Worm (Caenorhabditis elegans) whole organism, L2 larva: Measurements from ENCODE around the gene F29B9.8.

Experiments
- C34F6.9 ChIP-seq: fragments of 150-350 bp; optimal IDR thresholded peaks from 2 replicates; lab custom pipeline; 2014; ENCODE audit warnings: missing biosample characterization, missing genetic modification characterization
- F13H6.1 ChIP-seq: sonication (generic microtip); optimal IDR thresholded peaks from 2 replicates; lab custom pipeline; 2016; ENCODE audit warnings: missing genetic modification characterization, missing compliant biosample characterization
- R02D3.7 ChIP-seq: fragments of 150-350 bp; optimal IDR thresholded peaks from 2 replicates; lab custom pipeline; 2014; ENCODE audit warnings: missing biosample characterization, missing genetic modification characterization
- alr-1 ChIP-seq: fragments of 150-350 bp; optimal IDR thresholded peaks from 2 replicates; lab custom pipeline; 2014; ENCODE audit warnings: missing biosample characterization, missing genetic modification characterization
- aly-2 ChIP-seq: fragments of 150-350 bp; optimal IDR thresholded peaks from 2 replicates; lab custom pipeline; 2014; ENCODE audit warnings: missing biosample characterization, missing genetic modification characterization
- ama-1 ChIP-seq: fragments of 150-350 bp; optimal IDR thresholded peaks from 2 replicates; lab custom pipeline; 2018; ENCODE audit warnings: inconsistent platforms
- blmp-1 ChIP-seq: sonication (generic microtip); optimal IDR thresholded peaks from 2 replicates; lab custom pipeline; 2017; ENCODE audit warnings: missing genetic modification characterization, mild to moderate bottlenecking, missing compliant biosample characterization, antibody characterized with exemption, moderate library complexity; ENCODE audit not compliant: insufficient read depth
- ceh-16 ChIP-seq: fragments of 150-350 bp; optimal IDR thresholded peaks from 2 replicates; lab custom pipeline; 2014; ENCODE audit warnings: missing biosample characterization, missing genetic modification characterization
- ceh-82 ChIP-seq: fragments of 150-350 bp; optimal IDR thresholded peaks from 2 replicates; lab custom pipeline; 2014; ENCODE audit warnings: missing biosample characterization, missing genetic modification characterization
- crh-2 ChIP-seq: sonication (generic microtip); optimal IDR thresholded peaks from 2 replicates; lab custom pipeline; 2017; ENCODE audit warnings: missing biosample characterization, missing genetic modification characterization
- dmd-4 ChIP-seq: sonication (generic microtip); optimal IDR thresholded peaks from 2 replicates; lab custom pipeline; 2017; ENCODE audit warnings: missing biosample characterization, missing genetic modification characterization
- egl-27 ChIP-seq: sonication (generic microtip); optimal IDR thresholded peaks from 3 replicates; lab custom pipeline; 2017; ENCODE audit warnings: missing biosample characterization, missing genetic modification reagents, missing genetic modification characterization
- elt-1 ChIP-seq: fragments of 150-350 bp; optimal IDR thresholded peaks from 2 replicates; lab custom pipeline; 2014; ENCODE audit warnings: missing biosample characterization, missing genetic modification characterization
- elt-3 ChIP-seq: sonication (generic microtip); optimal IDR thresholded peaks from 2 replicates; lab custom pipeline; 2017; ENCODE audit warnings: missing biosample characterization, missing genetic modification characterization
- fos-1 ChIP-seq: fragments of 150-350 bp; optimal IDR thresholded peaks from 2 replicates; lab custom pipeline; 2014; ENCODE audit warnings: missing biosample characterization, missing genetic modification characterization
- gmeb-1 ChIP-seq: fragments of 150-350 bp; optimal IDR thresholded peaks from 2 replicates; lab custom pipeline; 2014; ENCODE audit warnings: missing biosample characterization, missing genetic modification characterization
- lin-11 ChIP-seq: fragments of 150-350 bp; sonication (generic microtip); optimal IDR thresholded peaks from 2 replicates; lab custom pipeline; 2014; ENCODE audit warnings: missing biosample characterization, missing genetic modification characterization, inconsistent platforms, mixed read lengths
- lin-13 ChIP-seq: fragments of 150-350 bp; optimal IDR thresholded peaks from 2 replicates; lab custom pipeline; 2014; ENCODE audit warnings: missing biosample characterization, missing genetic modification reagents, missing genetic modification characterization
- lin-39 ChIP-seq: fragments of 150-350 bp; optimal IDR thresholded peaks from 2 replicates; lab custom pipeline; 2014; ENCODE audit warnings: missing biosample characterization, missing genetic modification reagents, missing genetic modification characterization
- lsy-2 ChIP-seq, 2 experiments: fragments of 150-350 bp in 1 of 2; sonication (generic microtip) in 1 of 2; optimal IDR thresholded peaks; 2 replicates each; lab custom pipeline; 2014 to 2017; ENCODE audit warnings: missing biosample characterization in 2 of 2, missing genetic modification characterization in 2 of 2
- mab-5 ChIP-seq: fragments of 150-350 bp; optimal IDR thresholded peaks from 2 replicates; lab custom pipeline; 2014; ENCODE audit warnings: missing biosample characterization, missing genetic modification characterization
- mbf-1 ChIP-seq: sonication (generic microtip); optimal IDR thresholded peaks from 2 replicates; lab custom pipeline; 2017; ENCODE audit warnings: missing biosample characterization, missing genetic modification characterization
- mdl-1 ChIP-seq, 2 experiments: fragments of 150-350 bp in 1 of 2; sonication (generic microtip) in 1 of 2; optimal IDR thresholded peaks; 2 replicates each; lab custom pipeline; 2017; ENCODE audit warnings: missing biosample characterization in 2 of 2, missing genetic modification characterization in 2 of 2
- nhr-10 ChIP-seq: sonication (generic microtip); optimal IDR thresholded peaks from 2 replicates; lab custom pipeline; 2017; ENCODE audit warnings: missing biosample characterization, missing genetic modification characterization
- nhr-11 ChIP-seq: fragments of 150-350 bp; optimal IDR thresholded peaks from 2 replicates; lab custom pipeline; 2014; ENCODE audit warnings: missing biosample characterization, missing genetic modification characterization
- nhr-12 ChIP-seq: fragments of 150-350 bp; optimal IDR thresholded peaks from 2 replicates; lab custom pipeline; 2014; ENCODE audit warnings: missing biosample characterization, missing genetic modification characterization
- nhr-129 ChIP-seq: fragments of 150-350 bp; optimal IDR thresholded peaks from 2 replicates; lab custom pipeline; 2014; ENCODE audit warnings: missing biosample characterization, missing genetic modification characterization
- nhr-23 ChIP-seq: fragments of 150-350 bp; optimal IDR thresholded peaks from 2 replicates; lab custom pipeline; 2014; ENCODE audit warnings: missing biosample characterization, missing genetic modification reagents, missing genetic modification characterization
- nhr-237 ChIP-seq: fragments of 150-350 bp; optimal IDR thresholded peaks from 2 replicates; lab custom pipeline; 2014; ENCODE audit warnings: missing biosample characterization, missing genetic modification characterization
- nhr-25 ChIP-seq: fragments of 150-350 bp; sonication (generic microtip); optimal IDR thresholded peaks from 3 replicates; lab custom pipeline; 2014; ENCODE audit warnings: missing biosample characterization, missing genetic modification characterization
- nhr-6 ChIP-seq: fragments of 150-350 bp; optimal IDR thresholded peaks from 2 replicates; lab custom pipeline; 2014; ENCODE audit warnings: missing biosample characterization, missing genetic modification characterization
- nhr-77 ChIP-seq: fragments of 150-350 bp; optimal IDR thresholded peaks from 2 replicates; lab custom pipeline; 2014; ENCODE audit warnings: missing biosample characterization, missing genetic modification characterization
- peb-1 ChIP-seq: fragments of 150-350 bp; optimal IDR thresholded peaks from 2 replicates; lab custom pipeline; 2014; ENCODE audit warnings: missing biosample characterization, missing genetic modification characterization
- sem-4 ChIP-seq: fragments of 150-350 bp; optimal IDR thresholded peaks from 2 replicates; lab custom pipeline; 2014; ENCODE audit warnings: missing biosample characterization, missing genetic modification reagents, missing genetic modification characterization
- sma-3 ChIP-seq: sonication (generic microtip); optimal IDR thresholded peaks from 2 replicates; lab custom pipeline; 2016; ENCODE audit warnings: missing genetic modification reagents, missing genetic modification characterization, missing compliant biosample characterization
- sma-9 ChIP-seq, 2 experiments: fragments of 150-350 bp in 1 of 2; sonication (generic microtip) in 1 of 2; optimal IDR thresholded peaks; 2 replicates each; lab custom pipeline; 2014 to 2016; ENCODE audit warnings: missing genetic modification characterization in 2 of 2, mild to moderate bottlenecking in 1 of 2, missing biosample characterization in 1 of 2, missing compliant biosample characterization in 1 of 2, missing genetic modification reagents in 1 of 2, moderate library complexity in 1 of 2
- snpc-4 ChIP-seq: fragments of 150-350 bp; optimal IDR thresholded peaks from 2 replicates; lab custom pipeline; 2014; ENCODE audit warnings: missing biosample characterization, missing genetic modification characterization
- unc-39 ChIP-seq: fragments of 150-350 bp; optimal IDR thresholded peaks from 2 replicates; lab custom pipeline; 2014; ENCODE audit warnings: missing biosample characterization, missing genetic modification characterization
- unc-55 ChIP-seq: fragments of 150-350 bp; sonication (generic microtip); optimal IDR thresholded peaks from 3 replicates; lab custom pipeline; 2014; ENCODE audit warnings: missing biosample characterization, missing genetic modification reagents, missing genetic modification characterization
- unc-62 ChIP-seq: fragments of 150-350 bp; optimal IDR thresholded peaks from 2 replicates; lab custom pipeline; 2014; ENCODE audit warnings: missing biosample characterization, missing genetic modification reagents, missing genetic modification characterization
- zag-1 ChIP-seq: fragments of 150-350 bp; optimal IDR thresholded peaks from 2 replicates; lab custom pipeline; 2014; ENCODE audit warnings: missing biosample characterization, missing genetic modification characterization
- ztf-1 ChIP-seq: fragments of 200-800 bp; sonication (Bioruptor generic); conservative IDR thresholded peaks from 2 replicates; pipeline ENCODE4 v1.3.6; 2022; ENCODE audit warnings: missing genetic modification characterization, missing compliant biosample characterization
- ztf-11 ChIP-seq: sonication (generic microtip); optimal IDR thresholded peaks from 2 replicates; lab custom pipeline; 2017; ENCODE audit warnings: missing biosample characterization, missing genetic modification characterization
- ztf-4 ChIP-seq: fragments of 150-350 bp; optimal IDR thresholded peaks from 2 replicates; lab custom pipeline; 2014; ENCODE audit warnings: missing biosample characterization, missing genetic modification characterization

F29B9.8 gene

ce11 chrIV:4643577-4643976 is 3.9 kb upstream of the F29B9.8 start:
- TF ChIP-seq nhr-10 (tag; lab: Kevin White, UChicago) (no peak), sem-4 (tag; lab: Kevin White, UChicago) (peak; percentile 20), snpc-4 (tag; lab: Kevin White, UChicago) (no peak)

- TF ChIP-seq nhr-12 (tag; lab: Kevin White, UChicago) (no peak), peb-1 (tag; lab: Kevin White, UChicago) (no peak), sma-3 (no peak), alr-1 (tag; lab: Kevin White, UChicago) (no peak), gmeb-1 (no peak), sem-4 (tag; lab: Kevin White, UChicago) (no peak), nhr-6 (tag; lab: Kevin White, UChicago) (no peak)
- TF ChIP-seq, all 48 proteins: peak for 0
Measured at ce11 chrIV:4645243-4645642, 2.2 kb upstream of the F29B9.8 start.

ce11 chrIV:4649460-4649859 is 2.0 kb downstream of the F29B9.8 start, which contains the start of gene F29B9.7:
Gene F29B9.7, plus strand, starts transcription at chrIV:4649760.
- TF ChIP-seq lin-39 (tag; lab: Kevin White, UChicago) (no peak), mdl-1 (tag; optimal IDR thresholded peaks at IDR 0.05; lab: Kevin White, UChicago) (no peak), ceh-16 (tag; lab: Kevin White, UChicago) (no peak), aly-2 (tag; lab: Kevin White, UChicago) (no peak), mbf-1 (tag; lab: Kevin White, UChicago) (no peak), ztf-11 (tag; lab: Kevin White, UChicago) (no peak), unc-39 (tag; lab: Kevin White, UChicago) (no peak), lsy-2 (tag; optimal IDR thresholded peaks at IDR 0.05; lab: Kevin White, UChicago) (no peak), peb-1 (tag; lab: Kevin White, UChicago) (no peak), elt-1 (tag; lab: Kevin White, UChicago) (no peak), alr-1 (tag; lab: Kevin White, UChicago) (no peak), F13H6.1 (no peak)
- TF ChIP-seq, all 48 proteins: peak for 0

DNA sequence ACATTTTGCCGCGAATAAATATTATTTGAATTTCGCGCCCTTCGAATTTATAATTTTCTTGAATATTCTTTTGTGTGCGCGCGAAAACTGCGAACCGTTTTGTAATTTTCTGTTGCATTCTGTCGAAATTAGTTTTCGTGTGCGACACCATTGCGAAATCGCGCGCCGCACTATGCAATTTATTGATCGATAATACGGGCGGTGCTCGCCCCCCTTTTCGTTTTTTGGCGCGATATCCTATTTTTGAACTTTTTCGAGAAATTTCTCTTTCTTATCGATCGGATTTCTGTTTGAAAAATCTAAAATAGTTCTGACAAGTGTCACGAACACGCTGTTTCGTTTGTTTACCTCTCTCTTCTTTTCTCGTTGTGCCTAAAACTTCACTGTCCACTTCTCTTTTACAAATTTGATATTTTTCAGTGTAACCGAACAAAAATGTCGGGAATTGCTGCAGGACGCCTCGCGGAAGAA is 3.2 kb downstream of the F29B9.8 start, which contains the start of gene ubc-9:
Gene ubc-9, plus strand, starts transcription at position 421 of the 471 bp plus-strand sequence.
- no peak for TF ChIP-seq aly-2 (tag; lab: Kevin White, UChicago)
- TF ChIP-seq peb-1 (tag; lab: Kevin White, UChicago), result no peak
- peak; percentile 63 for TF ChIP-seq ceh-16 (tag; lab: Kevin White, UChicago)
- TF ChIP-seq elt-1 (tag; lab: Kevin White, UChicago), result no peak
- TF ChIP-seq ztf-1 (GFP tag; lab: Robert Waterston, UW), result no peak
- TF ChIP-seq nhr-23 (tag; lab: Kevin White, UChicago), result no peak
- peak; percentile 76 for TF ChIP-seq sma-3
- TF ChIP-seq lin-13 (GFP tag; lab: Kevin White, UChicago), result peak; percentile 89
- peak; percentile 49 for TF ChIP-seq sma-9 (GFP tag; optimal IDR thresholded peaks at IDR 0.05; lab: Kevin White, UChicago)
- TF ChIP-seq sma-9 (tag; optimal IDR thresholded peaks at IDR 0.05; lab: Kevin White, UChicago), result no peak
- no peak for TF ChIP-seq ztf-4 (tag; lab: Kevin White, UChicago)
- TF ChIP-seq unc-62 (GFP tag; lab: Kevin White, UChicago), result no peak
- TF ChIP-seq egl-27 (tag; lab: Kevin White, UChicago), result no peak
- TF ChIP-seq C34F6.9 (tag; lab: Kevin White, UChicago), result peak; percentile 76
- no peak for TF ChIP-seq nhr-6 (tag; lab: Kevin White, UChicago)
- peak; percentile 55 for TF ChIP-seq nhr-25 (tag; lab: Kevin White, UChicago)
- peak; percentile 78 for TF ChIP-seq nhr-129 (tag; lab: Kevin White, UChicago)
- no peak for TF ChIP-seq alr-1 (tag; lab: Kevin White, UChicago)
- TF ChIP-seq blmp-1 (tag; lab: Kevin White, UChicago), result no peak
- peak; percentile 32 for TF ChIP-seq fos-1
- TF ChIP-seq nhr-237 (tag; lab: Kevin White, UChicago), result no peak
- peak; percentile 46 for TF ChIP-seq mab-5 (tag; lab: Kevin White, UChicago)
- TF ChIP-seq mdl-1 (tag; optimal IDR thresholded peaks at IDR 0.05; lab: Kevin White, UChicago), result no peak
- TF ChIP-seq unc-39 (tag; lab: Kevin White, UChicago), result no peak
- no peak for TF ChIP-seq lin-39 (tag; lab: Kevin White, UChicago)
- TF ChIP-seq F13H6.1, result peak; percentile 81
- TF ChIP-seq lin-11, result peak; percentile 44
- no peak for TF ChIP-seq dmd-4 (tag; lab: Kevin White, UChicago)
- no peak for TF ChIP-seq R02D3.7 (tag; lab: Kevin White, UChicago)
- no peak for TF ChIP-seq sem-4 (tag; lab: Kevin White, UChicago)
- peak; percentile 61 to 79 for TF ChIP-seq lsy-2 (tag; optimal IDR thresholded peaks at IDR 0.05; lab: Kevin White, UChicago)
- no peak for TF ChIP-seq ceh-82 (tag; lab: Kevin White, UChicago)
- TF ChIP-seq nhr-11 (tag; lab: Kevin White, UChicago), result no peak
- peak; percentile 24 for TF ChIP-seq zag-1 (tag; lab: Kevin White, UChicago)
- TF ChIP-seq nhr-77, result no peak
- no peak for TF ChIP-seq ztf-11 (tag; lab: Kevin White, UChicago)
- TF ChIP-seq crh-2 (tag; lab: Kevin White, UChicago), result peak; percentile 63
- TF ChIP-seq ama-1, result peak; percentile 74
- no peak for TF ChIP-seq mbf-1 (tag; lab: Kevin White, UChicago)
- no peak for TF ChIP-seq elt-3
- peak; percentile 87 for TF ChIP-seq unc-55 (GFP tag; lab: Kevin White, UChicago)
- no peak for TF ChIP-seq snpc-4 (tag; lab: Kevin White, UChicago)
- TF ChIP-seq gmeb-1, result peak; percentile 75
- no peak for TF ChIP-seq nhr-10 (tag; lab: Kevin White, UChicago)
